Worm (Caenorhabditis elegans) whole organism, L2 larva: ENCODE measurements around the gene unc-83.

Experiments used
- C34F6.9 ChIP-seq: fragments of 150-350 bp; optimal IDR thresholded peaks from 2 replicates; lab custom pipeline; 2014; ENCODE audit warnings: missing biosample characterization, missing genetic modification characterization
- F13H6.1 ChIP-seq: sonication (generic microtip); optimal IDR thresholded peaks from 2 replicates; lab custom pipeline; 2016; ENCODE audit warnings: missing genetic modification characterization, missing compliant biosample characterization
- R02D3.7 ChIP-seq: fragments of 150-350 bp; optimal IDR thresholded peaks from 2 replicates; lab custom pipeline; 2014; ENCODE audit warnings: missing biosample characterization, missing genetic modification characterization
- Y55F3AM.14 ChIP-seq: fragments of 200-800 bp; sonication (Bioruptor generic); optimal IDR thresholded peaks from 2 replicates; lab custom pipeline; 2018; ENCODE audit warnings: mild to moderate bottlenecking, missing genetic modification characterization, missing compliant biosample characterization
- ZK546.5 ChIP-seq: sonication (generic microtip); optimal IDR thresholded peaks from 2 replicates; lab custom pipeline; 2017; ENCODE audit warnings: missing biosample characterization, missing genetic modification characterization
- alr-1 ChIP-seq: fragments of 150-350 bp; optimal IDR thresholded peaks from 2 replicates; lab custom pipeline; 2014; ENCODE audit warnings: missing biosample characterization, missing genetic modification characterization
- aly-2 ChIP-seq: fragments of 150-350 bp; optimal IDR thresholded peaks from 2 replicates; lab custom pipeline; 2014; ENCODE audit warnings: missing biosample characterization, missing genetic modification characterization
- ama-1 ChIP-seq: fragments of 150-350 bp; optimal IDR thresholded peaks from 2 replicates; lab custom pipeline; 2018; ENCODE audit warnings: inconsistent platforms
- blmp-1 ChIP-seq: sonication (generic microtip); optimal IDR thresholded peaks from 2 replicates; lab custom pipeline; 2017; ENCODE audit warnings: missing genetic modification characterization, mild to moderate bottlenecking, missing compliant biosample characterization, antibody characterized with exemption, moderate library complexity; ENCODE audit not compliant: insufficient read depth
- ceh-16 ChIP-seq: fragments of 150-350 bp; optimal IDR thresholded peaks from 2 replicates; lab custom pipeline; 2014; ENCODE audit warnings: missing biosample characterization, missing genetic modification characterization
- ceh-82 ChIP-seq: fragments of 150-350 bp; optimal IDR thresholded peaks from 2 replicates; lab custom pipeline; 2014; ENCODE audit warnings: missing biosample characterization, missing genetic modification characterization
- crh-2 ChIP-seq: sonication (generic microtip); optimal IDR thresholded peaks from 2 replicates; lab custom pipeline; 2017; ENCODE audit warnings: missing biosample characterization, missing genetic modification characterization
- dmd-4 ChIP-seq: sonication (generic microtip); optimal IDR thresholded peaks from 2 replicates; lab custom pipeline; 2017; ENCODE audit warnings: missing biosample characterization, missing genetic modification characterization
- egl-27 ChIP-seq: sonication (generic microtip); optimal IDR thresholded peaks from 3 replicates; lab custom pipeline; 2017; ENCODE audit warnings: missing biosample characterization, missing genetic modification reagents, missing genetic modification characterization
- elt-1 ChIP-seq: fragments of 150-350 bp; optimal IDR thresholded peaks from 2 replicates; lab custom pipeline; 2014; ENCODE audit warnings: missing biosample characterization, missing genetic modification characterization
- elt-3 ChIP-seq: sonication (generic microtip); optimal IDR thresholded peaks from 2 replicates; lab custom pipeline; 2017; ENCODE audit warnings: missing biosample characterization, missing genetic modification characterization
- fos-1 ChIP-seq: fragments of 150-350 bp; optimal IDR thresholded peaks from 2 replicates; lab custom pipeline; 2014; ENCODE audit warnings: missing biosample characterization, missing genetic modification characterization
- gmeb-1 ChIP-seq: fragments of 150-350 bp; optimal IDR thresholded peaks from 2 replicates; lab custom pipeline; 2014; ENCODE audit warnings: missing biosample characterization, missing genetic modification characterization
- lin-11 ChIP-seq: fragments of 150-350 bp; sonication (generic microtip); optimal IDR thresholded peaks from 2 replicates; lab custom pipeline; 2014; ENCODE audit warnings: missing biosample characterization, missing genetic modification characterization, inconsistent platforms, mixed read lengths
- lin-13 ChIP-seq: fragments of 150-350 bp; optimal IDR thresholded peaks from 2 replicates; lab custom pipeline; 2014; ENCODE audit warnings: missing biosample characterization, missing genetic modification reagents, missing genetic modification characterization
- lin-39 ChIP-seq: fragments of 150-350 bp; optimal IDR thresholded peaks from 2 replicates; lab custom pipeline; 2014; ENCODE audit warnings: missing biosample characterization, missing genetic modification reagents, missing genetic modification characterization
- lsy-2 ChIP-seq, 2 experiments: fragments of 150-350 bp in 1 of 2; sonication (generic microtip) in 1 of 2; optimal IDR thresholded peaks; 2 replicates each; lab custom pipeline; 2014 to 2017; ENCODE audit warnings: missing biosample characterization in 2 of 2, missing genetic modification characterization in 2 of 2
- mab-5 ChIP-seq: fragments of 150-350 bp; optimal IDR thresholded peaks from 2 replicates; lab custom pipeline; 2014; ENCODE audit warnings: missing biosample characterization, missing genetic modification characterization
- mbf-1 ChIP-seq: sonication (generic microtip); optimal IDR thresholded peaks from 2 replicates; lab custom pipeline; 2017; ENCODE audit warnings: missing biosample characterization, missing genetic modification characterization
- mdl-1 ChIP-seq, 2 experiments: fragments of 150-350 bp in 1 of 2; sonication (generic microtip) in 1 of 2; optimal IDR thresholded peaks; 2 replicates each; lab custom pipeline; 2017; ENCODE audit warnings: missing biosample characterization in 2 of 2, missing genetic modification characterization in 2 of 2
- nhr-10 ChIP-seq: sonication (generic microtip); optimal IDR thresholded peaks from 2 replicates; lab custom pipeline; 2017; ENCODE audit warnings: missing biosample characterization, missing genetic modification characterization
- nhr-11 ChIP-seq: fragments of 150-350 bp; optimal IDR thresholded peaks from 2 replicates; lab custom pipeline; 2014; ENCODE audit warnings: missing biosample characterization, missing genetic modification characterization
- nhr-12 ChIP-seq: fragments of 150-350 bp; optimal IDR thresholded peaks from 2 replicates; lab custom pipeline; 2014; ENCODE audit warnings: missing biosample characterization, missing genetic modification characterization
- nhr-129 ChIP-seq: fragments of 150-350 bp; optimal IDR thresholded peaks from 2 replicates; lab custom pipeline; 2014; ENCODE audit warnings: missing biosample characterization, missing genetic modification characterization
- nhr-21 ChIP-seq: fragments of 150-350 bp; optimal IDR thresholded peaks from 2 replicates; lab custom pipeline; 2014; ENCODE audit warnings: missing biosample characterization, missing genetic modification characterization
- nhr-23 ChIP-seq: fragments of 150-350 bp; optimal IDR thresholded peaks from 2 replicates; lab custom pipeline; 2014; ENCODE audit warnings: missing biosample characterization, missing genetic modification reagents, missing genetic modification characterization
- nhr-237 ChIP-seq: fragments of 150-350 bp; optimal IDR thresholded peaks from 2 replicates; lab custom pipeline; 2014; ENCODE audit warnings: missing biosample characterization, missing genetic modification characterization
- nhr-25 ChIP-seq: fragments of 150-350 bp; sonication (generic microtip); optimal IDR thresholded peaks from 3 replicates; lab custom pipeline; 2014; ENCODE audit warnings: missing biosample characterization, missing genetic modification characterization
- nhr-6 ChIP-seq: fragments of 150-350 bp; optimal IDR thresholded peaks from 2 replicates; lab custom pipeline; 2014; ENCODE audit warnings: missing biosample characterization, missing genetic modification characterization
- nhr-77 ChIP-seq: fragments of 150-350 bp; optimal IDR thresholded peaks from 2 replicates; lab custom pipeline; 2014; ENCODE audit warnings: missing biosample characterization, missing genetic modification characterization
- peb-1 ChIP-seq: fragments of 150-350 bp; optimal IDR thresholded peaks from 2 replicates; lab custom pipeline; 2014; ENCODE audit warnings: missing biosample characterization, missing genetic modification characterization
- sem-4 ChIP-seq: fragments of 150-350 bp; optimal IDR thresholded peaks from 2 replicates; lab custom pipeline; 2014; ENCODE audit warnings: missing biosample characterization, missing genetic modification reagents, missing genetic modification characterization
- skn-1 ChIP-seq: sonication (generic microtip); optimal IDR thresholded peaks from 2 replicates; lab custom pipeline; 2017; ENCODE audit warnings: missing biosample characterization, missing genetic modification characterization
- sma-3 ChIP-seq: sonication (generic microtip); optimal IDR thresholded peaks from 2 replicates; lab custom pipeline; 2016; ENCODE audit warnings: missing genetic modification reagents, missing genetic modification characterization, missing compliant biosample characterization
- sma-9 ChIP-seq, 2 experiments: fragments of 150-350 bp in 1 of 2; sonication (generic microtip) in 1 of 2; optimal IDR thresholded peaks; 2 replicates each; lab custom pipeline; 2014 to 2016; ENCODE audit warnings: missing genetic modification characterization in 2 of 2, mild to moderate bottlenecking in 1 of 2, missing biosample characterization in 1 of 2, missing compliant biosample characterization in 1 of 2, missing genetic modification reagents in 1 of 2, moderate library complexity in 1 of 2
- snpc-4 ChIP-seq: fragments of 150-350 bp; optimal IDR thresholded peaks from 2 replicates; lab custom pipeline; 2014; ENCODE audit warnings: missing biosample characterization, missing genetic modification characterization
- unc-39 ChIP-seq: fragments of 150-350 bp; optimal IDR thresholded peaks from 2 replicates; lab custom pipeline; 2014; ENCODE audit warnings: missing biosample characterization, missing genetic modification characterization
- unc-55 ChIP-seq: fragments of 150-350 bp; sonication (generic microtip); optimal IDR thresholded peaks from 3 replicates; lab custom pipeline; 2014; ENCODE audit warnings: missing biosample characterization, missing genetic modification reagents, missing genetic modification characterization
- unc-62 ChIP-seq: fragments of 150-350 bp; optimal IDR thresholded peaks from 2 replicates; lab custom pipeline; 2014; ENCODE audit warnings: missing biosample characterization, missing genetic modification reagents, missing genetic modification characterization
- zag-1 ChIP-seq: fragments of 150-350 bp; optimal IDR thresholded peaks from 2 replicates; lab custom pipeline; 2014; ENCODE audit warnings: missing biosample characterization, missing genetic modification characterization
- ztf-1 ChIP-seq: fragments of 200-800 bp; sonication (Bioruptor generic); conservative IDR thresholded peaks from 2 replicates; pipeline ENCODE4 v1.3.6; 2022; ENCODE audit warnings: missing genetic modification characterization, missing compliant biosample characterization
- ztf-11 ChIP-seq: sonication (generic microtip); optimal IDR thresholded peaks from 2 replicates; lab custom pipeline; 2017; ENCODE audit warnings: missing biosample characterization, missing genetic modification characterization
- ztf-4 ChIP-seq: fragments of 150-350 bp; optimal IDR thresholded peaks from 2 replicates; lab custom pipeline; 2014; ENCODE audit warnings: missing biosample characterization, missing genetic modification characterization

Gene unc-83

ce11 chrV:6514887-6515324, 50.0 kb downstream of the unc-83 start, which contains the start of gene dpy-11:
dpy-11 (minus strand) TSS chrV:6515240.
- TF ChIP-seq gmeb-1 (tag; lab: Kevin White, UChicago) (no peak), lin-11 (no peak), zag-1 (tag; lab: Kevin White, UChicago) (no peak), lin-13 (GFP tag; lab: Kevin White, UChicago) (peak; percentile 34), ceh-16 (tag; lab: Kevin White, UChicago) (no peak), unc-39 (tag; lab: Kevin White, UChicago) (no peak), lin-39 (tag; lab: Kevin White, UChicago) (no peak), snpc-4 (tag; lab: Kevin White, UChicago) (no peak), ztf-4 (tag; lab: Kevin White, UChicago) (peak; percentile 64), skn-1 (tag; lab: Kevin White, UChicago) (no peak), blmp-1 (tag; lab: Kevin White, UChicago) (peak; percentile 37), unc-55 (GFP tag; lab: Kevin White, UChicago) (no peak), R02D3.7 (tag; lab: Kevin White, UChicago) (no peak), fos-1 (tag; lab: Kevin White, UChicago) (peak; percentile 36), nhr-25 (tag; lab: Kevin White, UChicago) (peak; percentile 51), sem-4 (tag; lab: Kevin White, UChicago) (no peak), sma-9 (GFP tag; optimal IDR thresholded peaks at IDR 0.05; lab: Kevin White, UChicago) (peak; percentile 14), sma-9 (tag; optimal IDR thresholded peaks at IDR 0.05; lab: Kevin White, UChicago) (no peak), ztf-11 (tag; lab: Kevin White, UChicago) (no peak), lsy-2 (tag; optimal IDR thresholded peaks at IDR 0.05; lab: Kevin White, UChicago) (peak in 1 of 2 experiments; percentile 51), ZK546.5 (tag; lab: Kevin White, UChicago) (no peak), egl-27 (tag; lab: Kevin White, UChicago) (no peak), unc-62 (GFP tag; lab: Kevin White, UChicago) (no peak), nhr-10 (tag; lab: Kevin White, UChicago) (no peak), sma-3 (GFP tag; lab: Kevin White, UChicago) (peak; percentile 59), nhr-237 (tag; lab: Kevin White, UChicago) (no peak), alr-1 (tag; lab: Kevin White, UChicago) (no peak), elt-1 (tag; lab: Kevin White, UChicago) (no peak), mbf-1 (no peak), nhr-12 (tag; lab: Kevin White, UChicago) (no peak), ztf-1 (no peak), nhr-129 (peak; percentile 87), aly-2 (tag; lab: Kevin White, UChicago) (no peak), dmd-4 (tag; lab: Kevin White, UChicago) (no peak), nhr-6 (peak; percentile 43), mdl-1 (tag; optimal IDR thresholded peaks at IDR 0.05; lab: Kevin White, UChicago) (peak in 1 of 2 experiments; percentile 0), nhr-77 (no peak), nhr-23 (tag; lab: Kevin White, UChicago) (no peak), nhr-11 (tag; lab: Kevin White, UChicago) (no peak), C34F6.9 (tag; lab: Kevin White, UChicago) (no peak), mab-5 (tag; lab: Kevin White, UChicago) (peak; percentile 17), ama-1 (lab: Kevin White, UChicago) (peak; percentile 96), elt-3 (no peak), Y55F3AM.14 (GFP tag; lab: Kevin White, UChicago) (peak; percentile 43), nhr-21 (peak; percentile 59), ceh-82 (tag; lab: Kevin White, UChicago) (no peak), F13H6.1 (tag; lab: Kevin White, UChicago) (peak; percentile 17), crh-2 (tag; lab: Kevin White, UChicago) (peak; percentile 60), peb-1 (tag; lab: Kevin White, UChicago) (no peak)
